Fruit fly (Drosophila melanogaster): ENCODE measurements around the gene MED14.

DNA sequence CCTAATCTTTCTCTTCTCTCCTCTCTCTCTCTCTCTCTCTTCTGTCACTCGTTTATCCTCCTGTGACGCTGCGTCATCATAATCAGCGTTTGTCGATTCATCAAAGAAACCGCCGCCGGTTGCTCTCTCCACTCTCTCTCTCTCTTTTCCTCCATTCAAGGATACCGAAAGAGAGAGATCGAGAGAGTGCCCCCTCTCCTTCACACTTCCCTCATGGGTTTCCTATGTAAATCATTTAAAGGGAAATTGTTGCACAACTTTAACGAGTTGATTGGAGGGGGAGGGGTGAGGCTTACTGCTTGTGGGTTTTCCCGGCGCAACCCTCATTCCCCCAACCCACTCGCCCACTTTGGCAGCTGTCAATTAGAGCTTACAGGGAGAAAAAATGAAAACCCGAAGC, 48.8 kb upstream of the MED14 start:
- TF ChIP-seq rn (GFP tag; IDR thresholded peaks at IDR 0.05) (no peak), CG9948 (tag; optimal IDR thresholded peaks at IDR 0.05) (no peak), Pif1B (GFP tag; optimal IDR thresholded peaks at IDR 0.05) (no peak), Snoo (tag; optimal IDR thresholded peaks at IDR 0.05) (no peak), CG13204 (GFP tag; optimal IDR thresholded peaks at IDR 0.05) (peak; percentile 6), EcR (GFP tag; optimal IDR thresholded peaks at IDR 0.05) (no peak), CG17806 (tag; optimal IDR thresholded peaks at IDR 0.05) (no peak), Pif1A (GFP tag; optimal IDR thresholded peaks at IDR 0.05) (no peak), D1 (tag; optimal IDR thresholded peaks at IDR 0.05) (no peak), CG12605 (GFP tag; IDR thresholded peaks at IDR 0.05) (no peak), CG8301 (tag; optimal IDR thresholded peaks at IDR 0.05) (no peak), CG8159 (tag; optimal IDR thresholded peaks at IDR 0.05) (no peak)

All from whole organism, pupa.